Fruit fly (Drosophila melanogaster): ENCODE results near the gene Ir75b.
A peak's percentile ranks its signal among the peaks of the same experiment; 100 is the strongest.

DNA sequence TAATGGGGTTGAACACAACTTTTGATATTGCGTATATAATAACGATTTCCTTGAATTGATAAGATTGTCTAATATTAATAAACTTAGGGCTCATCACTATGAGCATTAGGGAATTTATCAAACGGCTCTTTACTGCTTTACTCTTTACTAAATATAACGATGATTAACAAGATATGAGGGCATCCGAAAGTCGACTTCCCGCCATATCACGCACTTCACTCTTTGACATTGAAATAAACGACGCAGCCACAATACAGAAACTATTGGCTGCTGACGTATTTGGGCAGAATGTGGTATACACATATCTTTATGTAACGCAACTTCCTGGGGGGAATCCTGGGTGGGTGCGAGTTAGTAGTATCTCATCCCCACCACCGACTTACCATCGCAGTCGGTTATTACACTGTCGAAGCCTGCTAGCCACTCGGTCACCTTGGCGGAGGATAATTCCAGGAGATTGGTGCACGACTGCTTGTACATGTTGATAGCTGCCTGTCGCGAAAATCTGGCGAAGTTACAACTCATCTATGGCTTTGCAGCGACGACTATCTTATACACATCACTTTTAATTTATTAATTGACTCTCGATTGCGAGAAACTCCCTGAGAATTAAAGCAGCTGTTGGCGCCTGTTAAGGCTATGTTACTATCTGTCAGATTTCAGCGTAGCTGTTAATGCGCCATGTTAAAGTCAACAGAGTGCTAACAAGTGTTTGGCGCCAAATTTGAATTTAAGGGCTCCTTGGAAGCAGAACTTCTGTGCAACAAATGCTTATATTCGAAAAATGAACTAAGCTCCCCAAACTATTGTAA is 23.1 kb upstream of the Ir75b start, which contains the start of gene CG5567:
- TF ChIP-seq CG8632 (GFP tag; optimal IDR thresholded peaks at IDR 0.05): no peak
- no peak for TF ChIP-seq CG31627 (GFP tag; optimal IDR thresholded peaks at IDR 0.05)
- TF ChIP-seq CG15336 (GFP tag; IDR thresholded peaks at IDR 0.05): no peak
- no peak for TF ChIP-seq cyc (GFP tag; optimal IDR thresholded peaks at IDR 0.05)
- TF ChIP-seq CG7368 (GFP tag; optimal IDR thresholded peaks at IDR 0.05): no peak
- no peak for TF ChIP-seq Sox102F (GFP tag; optimal IDR thresholded peaks at IDR 0.05)
- TF ChIP-seq CG32006 (GFP tag; optimal IDR thresholded peaks at IDR 0.05): peak; percentile 28
- no peak for TF ChIP-seq Met (GFP tag; optimal IDR thresholded peaks at IDR 0.05)
